Worm (Caenorhabditis elegans) whole organism, L3 larva: ENCODE results near the gene F40C5.1.

ENCODE experiments used
- R02D3.7 ChIP-seq: fragments of 150-350 bp; optimal IDR thresholded peaks from 2 replicates; lab custom pipeline; 2014; ENCODE audit warnings: missing biosample characterization, missing genetic modification characterization
- elt-1 ChIP-seq: fragments of 150-350 bp; optimal IDR thresholded peaks from 2 replicates; lab custom pipeline; 2014; ENCODE audit warnings: missing biosample characterization, missing genetic modification characterization
- eor-1 ChIP-seq, 2 experiments: fragments of 150-350 bp; optimal IDR thresholded peaks; 2 replicates each; lab custom pipeline; 2014 to 2018; ENCODE audit warnings: missing biosample characterization in 2 of 2, missing genetic modification characterization in 2 of 2
- fkh-10 ChIP-seq: sonication (generic microtip); optimal IDR thresholded peaks from 2 replicates; lab custom pipeline; 2017; ENCODE audit warnings: missing biosample characterization, missing genetic modification reagents, missing genetic modification characterization
- lin-15B ChIP-seq: fragments of 150-350 bp; optimal IDR thresholded peaks from 2 replicates; lab custom pipeline; 2014; ENCODE audit warnings: missing biosample characterization, missing genetic modification characterization
- mdl-1 ChIP-seq: fragments of 150-350 bp; optimal IDR thresholded peaks from 2 replicates; lab custom pipeline; 2014; ENCODE audit warnings: missing biosample characterization, missing genetic modification characterization
- nfya-1 ChIP-seq: sonication (generic microtip); optimal IDR thresholded peaks from 2 replicates; lab custom pipeline; 2017; ENCODE audit warnings: missing genetic modification characterization, mild to moderate bottlenecking, missing compliant biosample characterization, antibody characterized with exemption, moderate library complexity; ENCODE audit not compliant: insufficient read depth
- nhr-11 ChIP-seq: fragments of 150-350 bp; optimal IDR thresholded peaks from 2 replicates; lab custom pipeline; 2014; ENCODE audit warnings: missing biosample characterization, missing genetic modification characterization
- nhr-12 ChIP-seq: fragments of 150-350 bp; optimal IDR thresholded peaks from 2 replicates; lab custom pipeline; 2014; ENCODE audit warnings: missing biosample characterization, missing genetic modification characterization
- nhr-237 ChIP-seq: fragments of 150-350 bp; optimal IDR thresholded peaks from 2 replicates; lab custom pipeline; 2014; ENCODE audit warnings: missing biosample characterization, missing genetic modification characterization
- nhr-28 ChIP-seq: fragments of 150-350 bp; optimal IDR thresholded peaks from 2 replicates; lab custom pipeline; 2014; ENCODE audit warnings: missing biosample characterization, missing genetic modification characterization
- skn-1 ChIP-seq: fragments of 150-350 bp; optimal IDR thresholded peaks from 2 replicates; lab custom pipeline; 2014; ENCODE audit warnings: missing biosample characterization, missing genetic modification characterization

DNA sequence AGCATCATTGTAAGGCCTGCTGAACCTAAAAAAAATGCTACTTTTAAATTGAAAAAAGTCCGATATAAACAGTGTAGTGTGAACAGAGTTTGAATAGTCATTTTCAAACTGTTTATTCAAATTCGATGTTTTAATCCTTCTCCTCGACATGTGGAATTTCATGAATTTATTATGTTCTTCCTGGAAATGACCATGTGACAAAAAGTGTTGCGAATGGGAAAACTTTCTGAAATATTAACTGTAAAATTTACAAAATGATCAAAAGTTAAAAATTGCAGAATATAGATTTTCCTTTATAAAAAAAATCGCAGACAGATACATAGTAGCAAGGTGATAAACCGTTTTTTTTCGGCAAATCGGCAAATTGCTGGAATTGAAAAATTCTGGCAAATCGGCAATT lies 32.8 kb downstream of the F40C5.1 start, which contains the start of gene T22F3.8:
- TF ChIP-seq fkh-10 (GFP tag; lab: Kevin White, UChicago) (no peak), nhr-11 (tag; lab: Kevin White, UChicago) (no peak), nhr-12 (tag; lab: Kevin White, UChicago) (no peak), nfya-1 (tag; lab: Kevin White, UChicago) (no peak), R02D3.7 (tag; lab: Kevin White, UChicago) (no peak), skn-1 (tag; lab: Kevin White, UChicago) (no peak), elt-1 (tag; lab: Kevin White, UChicago) (no peak), nhr-237 (tag; lab: Kevin White, UChicago) (no peak), mdl-1 (tag; lab: Kevin White, UChicago) (no peak), eor-1 (tag; optimal IDR thresholded peaks at IDR 0.05; lab: Kevin White, UChicago) (no peak), lin-15B (tag; lab: Kevin White, UChicago) (no peak), nhr-28 (tag; lab: Kevin White, UChicago) (no peak)
